Fruit fly (Drosophila melanogaster): ENCODE results near the gene CG4815.

The CG4815 gene

dm6 chr3R:27948421-27948906, 42.1 kb downstream of the CG4815 start, which contains the start of gene Gp93 (continued):
- TF ChIP-seq Ets97D (GFP tag; optimal IDR thresholded peaks at IDR 0.05) (peak; percentile 21), ind (GFP tag; optimal IDR thresholded peaks at IDR 0.05) (no peak), CG12769 (tag; optimal IDR thresholded peaks at IDR 0.05) (no peak), C15 (GFP tag; IDR thresholded peaks at IDR 0.05) (no peak), Taf1 (GFP tag; IDR thresholded peaks at IDR 0.05) (no peak), HmgD (GFP tag; optimal IDR thresholded peaks at IDR 0.05) (peak; percentile 4), CG33557 (GFP tag; optimal IDR thresholded peaks at IDR 0.05) (peak; percentile 45), wek (GFP tag; optimal IDR thresholded peaks at IDR 0.05) (no peak), CG13123 (GFP tag; optimal IDR thresholded peaks at IDR 0.05) (peak; percentile 11), CG16815 (GFP tag; optimal IDR thresholded peaks at IDR 0.05) (peak; percentile 30), org-1 (GFP tag; optimal IDR thresholded peaks at IDR 0.05) (peak; percentile 2), Ravus (GFP tag; IDR thresholded peaks at IDR 0.05) (no peak), CG18599 (GFP tag; optimal IDR thresholded peaks at IDR 0.05) (peak; percentile 30), CG9817 (tag; optimal IDR thresholded peaks at IDR 0.05) (peak; percentile 46), pho (GFP tag; optimal IDR thresholded peaks at IDR 0.05) (peak; percentile 15), CG17612 (GFP tag; IDR thresholded peaks at IDR 0.05) (peak; percentile 48; the same call in 1 of the 2 replicates), CG10654 (GFP tag; optimal IDR thresholded peaks at IDR 0.05) (no peak), ap (GFP tag; IDR thresholded peaks at IDR 0.05) (no peak), HLHmδ (GFP tag; optimal IDR thresholded peaks at IDR 0.05) (peak; percentile 46), Nf-YB (GFP tag; optimal IDR thresholded peaks at IDR 0.05) (peak; percentile 16), CG15073 (GFP tag; optimal IDR thresholded peaks at IDR 0.05) (no peak), Mad (GFP tag; optimal IDR thresholded peaks at IDR 0.05) (no peak), stc (GFP tag; IDR thresholded peaks at IDR 0.05) (peak; percentile 40; the same call in 1 of the 2 replicates), pb (GFP tag; optimal IDR thresholded peaks at IDR 0.05) (no peak), al (GFP tag; IDR thresholded peaks at IDR 0.05) (peak; percentile 51; the same call in 1 of the 2 replicates), chif (GFP tag; optimal IDR thresholded peaks at IDR 0.05) (peak; percentile 28 to 36), aop (GFP tag; IDR thresholded peaks at IDR 0.05) (no peak), so (GFP tag; IDR thresholded peaks at IDR 0.05) (peak; percentile 44; the same call in 1 of the 3 replicates), Eip74EF (GFP tag; optimal IDR thresholded peaks at IDR 0.05) (no peak), CG15479 (GFP tag; optimal IDR thresholded peaks at IDR 0.05) (no peak), tgo (GFP tag; IDR thresholded peaks at IDR 0.05) (peak; percentile 71; the same call in 2 of the 3 replicates), lov (optimal IDR thresholded peaks at IDR 0.05) (no peak), lov (GFP tag; IDR thresholded peaks at IDR 0.05) (no peak), crc (GFP tag; optimal IDR thresholded peaks at IDR 0.05) (no peak), CG4424 (GFP tag; optimal IDR thresholded peaks at IDR 0.05) (peak; percentile 50), gsb (GFP tag; IDR thresholded peaks at IDR 0.05) (no peak), CG17912 (GFP tag; optimal IDR thresholded peaks at IDR 0.05) (no peak), rib (GFP tag; IDR thresholded peaks at IDR 0.05) (no peak), Optix (GFP tag; IDR thresholded peaks at IDR 0.05) (peak; percentile 51; the same call in 1 of the 3 replicates), cato (GFP tag; optimal IDR thresholded peaks at IDR 0.05; ENCODE audit: borderline replicate concordance) (peak; percentile 3), B-H1 (GFP tag; IDR thresholded peaks at IDR 0.05) (peak; percentile 49), zf30C (GFP tag; optimal IDR thresholded peaks at IDR 0.05) (no peak), CG10267 (tag; optimal IDR thresholded peaks at IDR 0.05) (peak; percentile 44), bowl (GFP tag; IDR thresholded peaks at IDR 0.05) (no peak), Sry-δ (GFP tag; optimal IDR thresholded peaks at IDR 0.05) (no peak), Dip3 (GFP tag; optimal IDR thresholded peaks at IDR 0.05) (peak; percentile 25), mld (GFP tag; IDR thresholded peaks at IDR 0.05; ENCODE audit: partially characterized antibody) (no peak), zen (tag; optimal IDR thresholded peaks at IDR 0.05) (peak; percentile 33), Dip2 (GFP tag; IDR thresholded peaks at IDR 0.05) (no peak), h (optimal IDR thresholded peaks at IDR 0.05) (no peak), dan (GFP tag; IDR thresholded peaks at IDR 0.05) (no peak), sima (GFP tag; optimal IDR thresholded peaks at IDR 0.05) (no peak)
